Worm (Caenorhabditis elegans) whole organism, L3 larva: ENCODE measurements around the gene lfi-1.

Source experiments
- ZK546.5 ChIP-seq: sonication (generic microtip); optimal IDR thresholded peaks from 2 replicates; lab custom pipeline; 2017; ENCODE audit warnings: missing biosample characterization, missing genetic modification characterization
- ama-1 ChIP-seq: fragments of 150-350 bp; optimal IDR thresholded peaks from 2 replicates; lab custom pipeline; 2018
- ceh-16 ChIP-seq: sonication (generic microtip); optimal IDR thresholded peaks from 2 replicates; lab custom pipeline; 2017; ENCODE audit warnings: missing biosample characterization, missing genetic modification characterization
- ceh-28 ChIP-seq: fragments of 150-350 bp; optimal IDR thresholded peaks from 2 replicates; lab custom pipeline; 2014; ENCODE audit warnings: missing biosample characterization, missing genetic modification reagents, missing genetic modification characterization
- ceh-82 ChIP-seq: fragments of 150-350 bp; optimal IDR thresholded peaks from 2 replicates; lab custom pipeline; 2014; ENCODE audit warnings: missing biosample characterization, missing genetic modification characterization
- ceh-9 ChIP-seq: sonication (generic microtip); optimal IDR thresholded peaks from 2 replicates; lab custom pipeline; 2018; ENCODE audit warnings: missing biosample characterization, missing genetic modification characterization
- egl-27 ChIP-seq: sonication (generic microtip); optimal IDR thresholded peaks from 4 replicates; lab custom pipeline; 2017; ENCODE audit warnings: missing biosample characterization, missing genetic modification reagents, missing genetic modification characterization
- egl-5 ChIP-seq: fragments of 150-350 bp; optimal IDR thresholded peaks from 2 replicates; lab custom pipeline; 2017; ENCODE audit warnings: missing biosample characterization, missing genetic modification reagents, missing genetic modification characterization, inconsistent platforms
- elt-1 ChIP-seq: fragments of 150-350 bp; optimal IDR thresholded peaks from 2 replicates; lab custom pipeline; 2014; ENCODE audit warnings: missing biosample characterization, missing genetic modification characterization
- elt-2 ChIP-seq: sonication (generic microtip); optimal IDR thresholded peaks from 2 replicates; lab custom pipeline; 2016; ENCODE audit warnings: missing genetic modification reagents, mild to moderate bottlenecking, missing genetic modification characterization, missing compliant biosample characterization
- elt-3 ChIP-seq, 3 experiments: fragments of 150-350 bp in 1 of 3; sonication (generic microtip) in 2 of 3; optimal IDR thresholded peaks; 2 replicates in 2 of 3; 4 replicates in 1 of 3; lab custom pipeline; 2014 to 2017; ENCODE audit warnings: missing biosample characterization in 3 of 3, missing genetic modification characterization in 3 of 3
- eor-1 ChIP-seq, 2 experiments: fragments of 150-350 bp; optimal IDR thresholded peaks; 2 replicates each; lab custom pipeline; 2014 to 2018; ENCODE audit warnings: missing biosample characterization in 2 of 2, missing genetic modification characterization in 2 of 2
- fkh-10 ChIP-seq: sonication (generic microtip); optimal IDR thresholded peaks from 2 replicates; lab custom pipeline; 2017; ENCODE audit warnings: missing biosample characterization, missing genetic modification reagents, missing genetic modification characterization
- fkh-2 ChIP-seq: fragments of 150-350 bp; optimal IDR thresholded peaks from 2 replicates; lab custom pipeline; 2014; ENCODE audit warnings: missing biosample characterization, missing genetic modification reagents, missing genetic modification characterization
- hmg-11 ChIP-seq: sonication (generic microtip); optimal IDR thresholded peaks from 2 replicates; lab custom pipeline; 2016; ENCODE audit warnings: missing genetic modification characterization, missing compliant biosample characterization
- jun-1 ChIP-seq: fragments of 150-350 bp; optimal IDR thresholded peaks from 2 replicates; lab custom pipeline; 2014; ENCODE audit warnings: missing biosample characterization, missing genetic modification reagents, missing genetic modification characterization
- lin-15B ChIP-seq: fragments of 150-350 bp; optimal IDR thresholded peaks from 2 replicates; lab custom pipeline; 2014; ENCODE audit warnings: missing biosample characterization, missing genetic modification characterization
- lin-39 ChIP-seq: fragments of 150-350 bp; optimal IDR thresholded peaks from 2 replicates; lab custom pipeline; 2018; ENCODE audit warnings: missing biosample characterization, missing genetic modification reagents, missing genetic modification characterization
- lsy-12 ChIP-seq: sonication (generic microtip); optimal IDR thresholded peaks from 2 replicates; lab custom pipeline; 2016; ENCODE audit warnings: mild to moderate bottlenecking, missing genetic modification characterization, missing compliant biosample characterization
- mdl-1 ChIP-seq: fragments of 150-350 bp; optimal IDR thresholded peaks from 2 replicates; lab custom pipeline; 2014; ENCODE audit warnings: missing biosample characterization, missing genetic modification characterization
- mml-1 ChIP-seq: fragments of 150-350 bp; sonication (generic microtip); optimal IDR thresholded peaks from 3 replicates; lab custom pipeline; 2014; ENCODE audit warnings: missing biosample characterization, missing genetic modification characterization
- nhr-11 ChIP-seq: fragments of 150-350 bp; optimal IDR thresholded peaks from 2 replicates; lab custom pipeline; 2014; ENCODE audit warnings: missing biosample characterization, missing genetic modification characterization
- nhr-12 ChIP-seq: fragments of 150-350 bp; optimal IDR thresholded peaks from 2 replicates; lab custom pipeline; 2014; ENCODE audit warnings: missing biosample characterization, missing genetic modification characterization
- nhr-23 ChIP-seq: fragments of 150-350 bp; optimal IDR thresholded peaks from 2 replicates; lab custom pipeline; 2014; ENCODE audit warnings: missing biosample characterization, missing genetic modification reagents, missing genetic modification characterization
- nhr-237 ChIP-seq: fragments of 150-350 bp; optimal IDR thresholded peaks from 2 replicates; lab custom pipeline; 2014; ENCODE audit warnings: missing biosample characterization, missing genetic modification characterization
- nhr-25 ChIP-seq: sonication (generic microtip); optimal IDR thresholded peaks from 2 replicates; lab custom pipeline; 2017; ENCODE audit warnings: missing biosample characterization, missing genetic modification characterization
- nhr-28 ChIP-seq: fragments of 150-350 bp; optimal IDR thresholded peaks from 2 replicates; lab custom pipeline; 2014; ENCODE audit warnings: missing biosample characterization, missing genetic modification characterization
- nhr-67 ChIP-seq: fragments of 150-350 bp; optimal IDR thresholded peaks from 2 replicates; lab custom pipeline; 2014; ENCODE audit warnings: missing biosample characterization, missing genetic modification characterization
- pha-4 ChIP-seq: fragments of 150-350 bp; optimal IDR thresholded peaks from 2 replicates; lab custom pipeline; 2014; ENCODE audit warnings: missing biosample characterization, missing genetic modification reagents, missing genetic modification characterization
- pqm-1 ChIP-seq: fragments of 150-350 bp; optimal IDR thresholded peaks from 2 replicates; lab custom pipeline; 2017; ENCODE audit warnings: missing biosample characterization, missing genetic modification characterization, inconsistent platforms
- skn-1 ChIP-seq: fragments of 150-350 bp; optimal IDR thresholded peaks from 2 replicates; lab custom pipeline; 2014; ENCODE audit warnings: missing biosample characterization, missing genetic modification characterization
- tbx-2 ChIP-seq: sonication (generic microtip); optimal IDR thresholded peaks from 2 replicates; lab custom pipeline; 2016; ENCODE audit warnings: mild to moderate bottlenecking, missing genetic modification characterization, missing compliant biosample characterization
- unc-39 ChIP-seq: sonication (generic microtip); optimal IDR thresholded peaks from 4 replicates; lab custom pipeline; 2017; ENCODE audit warnings: missing biosample characterization, missing genetic modification characterization
- unc-62 ChIP-seq: fragments of 150-350 bp; sonication (generic microtip); optimal IDR thresholded peaks from 4 replicates; lab custom pipeline; 2014; ENCODE audit warnings: missing biosample characterization, missing genetic modification reagents, missing genetic modification characterization
- zag-1 ChIP-seq: fragments of 150-350 bp; optimal IDR thresholded peaks from 2 replicates; lab custom pipeline; 2014; ENCODE audit warnings: missing biosample characterization, missing genetic modification characterization
- ztf-11 ChIP-seq: fragments of 150-350 bp; optimal IDR thresholded peaks from 2 replicates; lab custom pipeline; 2014; ENCODE audit warnings: missing biosample characterization, missing genetic modification characterization

Gene lfi-1

ce11 chrX:4998875-4999274, 22.2 kb downstream of the lfi-1 start, which contains the start of gene set-30:
TSS of gene set-30 (plus strand) at chrX:4999270.
- no peak for TF ChIP-seq hmg-11 (tag; lab: Kevin White, UChicago)
- no peak for TF ChIP-seq elt-3 (tag; optimal IDR thresholded peaks at IDR 0.05; lab: Kevin White, UChicago)

DNA sequence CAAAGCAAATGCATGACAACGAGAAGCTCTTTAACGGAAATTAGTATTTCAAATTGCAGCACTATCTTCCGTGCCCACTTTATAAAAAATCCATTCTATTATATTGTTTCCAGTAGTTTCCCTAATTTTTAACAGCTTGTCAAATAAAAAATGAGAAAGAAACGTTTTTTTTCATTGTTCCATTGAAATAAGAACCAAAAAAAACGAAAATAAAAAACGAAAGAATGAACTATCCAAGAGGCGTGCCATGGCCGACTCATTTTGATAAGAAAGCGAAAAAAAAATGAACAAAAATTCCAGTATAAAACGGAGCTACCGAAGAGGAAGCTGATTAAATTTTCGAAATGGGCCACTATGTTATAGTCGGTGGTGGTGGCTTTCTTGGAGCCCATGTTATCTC, 28.3 kb downstream of the lfi-1 start, which contains the start of gene hsd-2:
TSS of gene hsd-2 (plus strand) at position 301 of the 400 bp plus-strand sequence.
- no peak for TF ChIP-seq lin-39
- TF ChIP-seq jun-1, result no peak
- no peak for TF ChIP-seq elt-3 (tag; optimal IDR thresholded peaks at IDR 0.05; lab: Kevin White, UChicago)
- TF ChIP-seq skn-1, result no peak
- no peak for TF ChIP-seq pha-4
- TF ChIP-seq, all 47 proteins: peak for 0

ce11 chrX:5006972-5007371, 30.3 kb downstream of the lfi-1 start:
- TF ChIP-seq pha-4 (peak; percentile 14), elt-2 (tag; lab: Kevin White, UChicago) (peak; percentile 64), nhr-23 (tag; lab: Kevin White, UChicago) (no peak)
- TF ChIP-seq, all 47 proteins: peak for 2

ce11 chrX:5009000-5009399, 32.4 kb downstream of the lfi-1 start, which contains the start of gene hsd-3:
TSS of gene hsd-3 (plus strand) at chrX:5009300.
- no peak for TF ChIP-seq pha-4
- no peak for TF ChIP-seq elt-2 (tag; lab: Kevin White, UChicago)
- no peak for TF ChIP-seq egl-27 (tag; lab: Kevin White, UChicago)
- no peak for TF ChIP-seq ama-1 (lab: Kevin White, UChicago)
- no peak for TF ChIP-seq nhr-11
- TF ChIP-seq egl-5 (tag; lab: Kevin White, UChicago), result no peak
- no peak for TF ChIP-seq nhr-28 (tag; lab: Kevin White, UChicago)
- TF ChIP-seq ZK546.5, result no peak
- TF ChIP-seq skn-1, result no peak
- TF ChIP-seq pqm-1, result no peak
- no peak for TF ChIP-seq ceh-82 (tag; lab: Kevin White, UChicago)
- TF ChIP-seq tbx-2 (tag; lab: Kevin White, UChicago), result no peak
- no peak for TF ChIP-seq mdl-1
- no peak for TF ChIP-seq nhr-12 (tag; lab: Kevin White, UChicago)
- TF ChIP-seq lsy-12, result no peak
- no peak for TF ChIP-seq zag-1 (tag; lab: Kevin White, UChicago)
- no peak for TF ChIP-seq eor-1 (tag; optimal IDR thresholded peaks at IDR 0.05; lab: Kevin White, UChicago)
- no peak for TF ChIP-seq mml-1

DNA sequence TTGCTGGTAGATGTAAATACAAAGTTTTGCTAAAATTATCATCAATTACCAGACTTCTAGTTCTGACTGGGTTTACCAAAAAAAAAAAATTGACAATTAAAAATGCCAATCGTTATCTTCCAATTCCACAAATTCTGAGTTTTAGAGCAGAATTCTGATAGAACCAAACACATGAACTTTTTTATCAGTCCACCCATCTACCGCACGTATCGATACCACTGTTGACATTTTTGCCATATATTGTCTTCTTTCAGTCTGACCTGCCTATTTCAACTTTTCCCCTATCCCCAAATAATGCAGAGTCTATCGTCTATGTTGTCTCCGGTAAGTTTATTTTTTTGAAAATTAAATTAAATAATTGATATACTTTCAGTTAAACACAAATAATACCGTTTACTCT, 37.2 kb downstream of the lfi-1 start, which contains the start of gene ZC449.7:
TSS of gene ZC449.7 (plus strand) at position 249 of the 400 bp plus-strand sequence.
- peak; percentile 51 for TF ChIP-seq elt-2 (tag; lab: Kevin White, UChicago)
- peak; percentile 10 for TF ChIP-seq pha-4
- no peak for TF ChIP-seq lin-15B (tag; lab: Kevin White, UChicago)

ce11 chrX:5015775-5016174, 39.1 kb downstream of the lfi-1 start, which contains the start of gene ZC449.8:
TSS of gene ZC449.8 (plus strand) at chrX:5016075.
- no peak for TF ChIP-seq nhr-237 (tag; lab: Kevin White, UChicago)
- no peak for TF ChIP-seq pqm-1
- no peak for TF ChIP-seq fkh-2
- TF ChIP-seq eor-1 (tag; optimal IDR thresholded peaks at IDR 0.05; lab: Kevin White, UChicago), result no peak
- no peak for TF ChIP-seq fkh-10 (GFP tag; lab: Kevin White, UChicago)
- no peak for TF ChIP-seq ceh-16 (tag; lab: Kevin White, UChicago)
- no peak for TF ChIP-seq ceh-28 (tag; lab: Kevin White, UChicago)
- TF ChIP-seq, all 47 proteins: peak for 0

ce11 chrX:5017591-5017990, 41.0 kb downstream of the lfi-1 start, which contains the start of gene sek-3:
TSS of gene sek-3 (plus strand) at chrX:5017891.
- TF ChIP-seq ceh-9 (tag; lab: Kevin White, UChicago) (no peak), nhr-12 (tag; lab: Kevin White, UChicago) (no peak), nhr-67 (tag; lab: Kevin White, UChicago) (no peak), ceh-28 (tag; lab: Kevin White, UChicago) (no peak), egl-5 (tag; lab: Kevin White, UChicago) (no peak), unc-39 (tag; lab: Kevin White, UChicago) (no peak), elt-1 (tag; lab: Kevin White, UChicago) (no peak), nhr-25 (no peak), ceh-82 (tag; lab: Kevin White, UChicago) (no peak), ztf-11 (tag; lab: Kevin White, UChicago) (no peak), unc-62 (GFP tag; lab: Kevin White, UChicago) (no peak)
